Fruit fly (Drosophila melanogaster) whole organism, larva: ENCODE results near the gene Cp110.

ENCODE experiments used
- noc ChIP-seq: fragments of 200-800 bp; sonication (Bioruptor generic); optimal IDR thresholded peaks from 3 replicates; lab custom pipeline; 2019; ENCODE audit warnings: missing biosample characterization, mild to moderate bottlenecking, missing genetic modification characterization, moderate library complexity

Gene Cp110

dm6 chrX:22529664-22530321 lies 47.9 kb downstream of the Cp110 start, which contains the start of gene S6kII:
Gene S6kII, plus strand, starts transcription at chrX:22529964.
- TF ChIP-seq noc (tag; lab: Kevin White, UChicago) = no peak
